Fruit fly (Drosophila melanogaster): ENCODE results near the gene CG6431.

DNA sequence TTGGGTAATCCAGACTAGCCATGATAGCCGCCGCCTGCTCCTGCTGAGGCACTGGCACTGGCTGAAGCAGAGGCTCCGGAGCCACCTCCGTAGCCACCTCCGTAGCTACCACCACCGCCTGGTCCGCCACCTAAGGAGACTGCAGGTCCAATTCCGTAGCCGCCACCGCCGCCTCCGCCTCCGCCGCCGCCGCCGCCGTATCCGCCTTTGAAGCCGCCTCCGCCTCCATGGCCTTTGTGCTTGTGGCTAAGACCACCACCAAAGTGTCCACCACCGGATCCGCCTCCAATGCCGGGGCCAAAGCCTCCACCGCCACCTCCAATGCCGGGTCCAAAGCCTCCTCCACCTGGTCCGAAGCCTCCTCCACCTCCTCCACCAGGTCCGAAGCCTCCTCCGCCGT, 31.0 kb upstream of the CG6431 start:
- TF ChIP-seq psq (optimal IDR thresholded peaks at IDR 0.05): no peak
- TF ChIP-seq h (optimal IDR thresholded peaks at IDR 0.05): no peak
- TF ChIP-seq Myc (optimal IDR thresholded peaks at IDR 0.05): no peak
- no peak for TF ChIP-seq Sin3A (optimal IDR thresholded peaks at IDR 0.05)
- TF ChIP-seq insv (optimal IDR thresholded peaks at IDR 0.05): no peak

Measured in Kc167 (cell line).